Worm (Caenorhabditis elegans): ENCODE data around the gene F54D10.9.

DNA sequence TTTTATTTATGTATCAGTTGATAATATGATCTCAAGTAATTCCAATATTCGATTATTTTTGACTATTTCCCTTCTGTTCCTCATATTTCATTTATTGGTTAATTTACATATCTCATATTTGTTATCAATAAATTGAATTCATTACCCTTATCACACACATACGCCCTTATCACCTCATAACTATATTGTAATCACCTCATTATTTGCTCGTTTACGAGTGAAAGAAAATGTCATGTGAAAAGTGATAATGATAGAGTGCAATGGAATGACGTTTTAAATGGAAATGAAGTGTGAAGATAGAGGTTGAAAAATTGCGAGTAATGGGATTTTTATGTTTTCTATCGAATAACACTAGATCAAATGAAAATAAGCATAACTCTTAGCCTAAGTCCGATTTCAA, 45.7 kb downstream of the F54D10.9 start:
- no peak for TF ChIP-seq ztf-29 (GFP tag; IDR thresholded peaks at IDR 0.05)
- no peak for TF ChIP-seq ref-1 (GFP tag; conservative IDR thresholded peaks at IDR 0.05)
- TF ChIP-seq med-1 (GFP tag; optimal IDR thresholded peaks at IDR 0.05; ENCODE audit: insufficient read depth): no peak
- no peak for TF ChIP-seq cog-1 (tag; optimal IDR thresholded peaks at IDR 0.05)
- no peak for TF ChIP-seq ztf-23 (GFP tag; IDR thresholded peaks at IDR 0.05)
- no peak for TF ChIP-seq klf-2 (GFP tag; conservative IDR thresholded peaks at IDR 0.05)
- no peak for TF ChIP-seq flt-1 (GFP tag; IDR thresholded peaks at IDR 0.05)
